Fruit fly (Drosophila melanogaster) whole organism, prepupa: Measurements from ENCODE around the gene Ppt2.

Experiments used
- CG11902 ChIP-seq: fragments of 200-800 bp; sonication (Bioruptor generic); optimal IDR thresholded peaks from 3 replicates; lab custom pipeline; 2016; ENCODE audit warnings: missing biosample characterization, missing genetic modification characterization
- CG16779 ChIP-seq: fragments of 200-800 bp; sonication (Bioruptor generic); optimal IDR thresholded peaks from 3 replicates; lab custom pipeline; 2017; ENCODE audit warnings: missing biosample characterization, mild to moderate bottlenecking, missing genetic modification characterization
- CG4318 ChIP-seq: fragments of 200-800 bp; sonication (Bioruptor generic); optimal IDR thresholded peaks from 3 replicates; lab custom pipeline; 2017; ENCODE audit warnings: missing biosample characterization, mild to moderate bottlenecking, missing genetic modification characterization
- Eip93F ChIP-seq: fragments of 200-800 bp; sonication (Bioruptor generic); optimal IDR thresholded peaks from 2 replicates; lab custom pipeline; 2016; ENCODE audit warnings: missing biosample characterization, mild to moderate bottlenecking, missing genetic modification characterization
- Ets21C ChIP-seq: fragments of 200-800 bp; sonication (Bioruptor generic); optimal IDR thresholded peaks from 3 replicates; lab custom pipeline; 2016; ENCODE audit warnings: missing biosample characterization, missing genetic modification characterization
- Ets96B ChIP-seq: fragments of 200-800 bp; optimal IDR thresholded peaks from 2 replicates; lab custom pipeline; 2019; ENCODE audit warnings: missing biosample characterization, mild to moderate bottlenecking, missing genetic modification characterization, moderate library complexity
- Hr39 ChIP-seq: fragments of 200-800 bp; sonication (Bioruptor generic); optimal IDR thresholded peaks from 2 replicates; lab custom pipeline; 2016; ENCODE audit warnings: missing biosample characterization, missing genetic modification characterization
- Smox ChIP-seq: fragments of 200-800 bp; sonication (Bioruptor generic); optimal IDR thresholded peaks from 3 replicates; lab custom pipeline; 2016; ENCODE audit warnings: missing biosample characterization, missing genetic modification characterization
- Sox14 ChIP-seq: fragments of 200-800 bp; sonication (Bioruptor generic); optimal IDR thresholded peaks from 3 replicates; lab custom pipeline; 2016; ENCODE audit warnings: missing biosample characterization, missing genetic modification characterization
- acj6 ChIP-seq: fragments of 200-800 bp; sonication (Bioruptor generic); optimal IDR thresholded peaks from 3 replicates; lab custom pipeline; 2016; ENCODE audit warnings: missing biosample characterization, missing genetic modification characterization
- dac ChIP-seq: fragments of 200-800 bp; sonication (Bioruptor generic); optimal IDR thresholded peaks from 2 replicates; lab custom pipeline; 2017; ENCODE audit warnings: missing biosample characterization, mild to moderate bottlenecking, missing genetic modification characterization
- eg ChIP-seq: fragments of 200-800 bp; sonication (Bioruptor generic); IDR thresholded peaks from 3 replicates; pipeline ENCODE4 v1.3.6; 2022; ENCODE audit warnings: missing biosample characterization, missing genetic modification characterization
- fkh ChIP-seq: fragments of 200-800 bp; sonication (Bioruptor generic); optimal IDR thresholded peaks from 3 replicates; lab custom pipeline; 2017; ENCODE audit warnings: missing biosample characterization, mild to moderate bottlenecking, missing genetic modification characterization, moderate library complexity
- svp ChIP-seq: fragments of 200-800 bp; sonication (Bioruptor generic); peaks from one replicate; lab custom pipeline; 2016; ENCODE audit warnings: missing biosample characterization, missing genetic modification characterization

DNA sequence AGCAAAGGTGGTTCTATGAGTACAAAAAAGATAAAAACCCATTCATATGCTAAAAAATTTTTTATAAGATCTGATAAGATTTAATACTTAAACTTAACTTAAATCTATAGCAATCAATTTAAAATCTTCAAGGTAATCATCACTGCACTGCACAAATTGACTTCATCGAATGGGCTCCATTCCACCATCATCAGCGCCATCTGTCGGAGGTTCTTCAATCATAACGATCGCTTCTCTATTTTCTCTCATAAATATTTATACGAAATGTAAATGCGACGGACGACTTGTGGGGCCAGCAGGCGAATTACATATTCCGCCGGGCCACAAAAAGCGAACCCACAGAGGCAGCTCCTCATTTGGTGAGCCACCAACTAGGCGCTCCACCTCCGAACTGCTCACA lies 38.4 kb downstream of the Ppt2 start:
- TF ChIP-seq Hr39 (GFP tag; lab: Kevin White, UChicago) (no peak), CG4318 (GFP tag; lab: Kevin White, UChicago) (no peak), fkh (GFP tag; lab: Kevin White, UChicago) (no peak), CG11902 (GFP tag; lab: Kevin White, UChicago) (no peak), dac (GFP tag; lab: Kevin White, UChicago) (no peak), Sox14 (GFP tag; lab: Kevin White, UChicago) (no peak), Ets96B (tag; lab: Kevin White, UChicago) (no peak), Eip93F (no peak), eg (GFP tag; lab: Robert Waterston, UW) (no peak), CG16779 (tag; lab: Kevin White, UChicago) (no peak), Ets21C (GFP tag; lab: Kevin White, UChicago) (no peak), acj6 (GFP tag; lab: Kevin White, UChicago) (no peak), svp (GFP tag; lab: Kevin White, UChicago) (no peak), Smox (no peak)
